Fruit fly (Drosophila melanogaster): ENCODE results near the gene Gk1.

DNA sequence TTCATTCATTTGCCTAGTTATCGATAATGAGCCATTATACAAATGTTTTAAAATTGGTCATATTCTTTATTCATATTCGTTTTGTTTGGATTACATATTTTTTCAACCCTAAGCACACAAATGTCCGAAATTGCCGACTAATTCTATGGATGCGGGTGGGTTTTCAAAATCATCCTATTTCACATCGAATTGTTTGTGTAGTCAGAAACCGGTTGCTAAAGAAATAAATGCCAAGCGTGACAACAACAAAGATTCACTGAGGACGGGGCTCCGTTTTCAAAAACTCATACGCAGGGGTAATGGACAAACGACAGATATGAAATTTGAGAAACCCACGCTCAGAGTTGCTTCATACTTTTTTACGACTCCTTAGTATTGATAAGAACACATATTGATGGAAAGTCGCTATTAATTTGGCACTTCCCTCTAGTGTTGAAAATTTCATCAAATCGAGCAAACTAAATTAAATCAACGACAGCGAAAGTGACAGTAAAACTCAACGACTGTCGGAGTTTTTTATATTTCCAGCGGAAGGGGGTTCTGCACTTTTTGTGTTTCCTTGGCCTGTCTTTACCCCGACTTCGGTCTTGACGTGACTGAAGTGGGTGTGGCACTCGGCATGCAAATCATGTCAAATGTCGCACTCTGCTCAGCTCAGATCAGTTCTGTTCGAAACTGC is 46.1 kb downstream of the Gk1 start:
- TF ChIP-seq psq (optimal IDR thresholded peaks at IDR 0.05) (no peak), pan (optimal IDR thresholded peaks at IDR 0.05) (no peak), Dll (optimal IDR thresholded peaks at IDR 0.05) (no peak), usp (GFP tag; optimal IDR thresholded peaks at IDR 0.05) (no peak), CG8478 (optimal IDR thresholded peaks at IDR 0.05) (no peak), EcR (GFP tag; optimal IDR thresholded peaks at IDR 0.05) (no peak)
